Fruit fly (Drosophila melanogaster) whole organism: ENCODE measurements around the gene CG7966.

Experiments used
- CG8478 ChIP-seq: fragments of >200 bp; optimal IDR thresholded peaks from 2 replicates; lab custom pipeline; 2018; ENCODE audit warnings: inconsistent platforms
- Dll ChIP-seq: fragments of >200 bp; optimal IDR thresholded peaks from 2 replicates; lab custom pipeline; 2017

dm6 chr3R:13018995-13019394, 32.3 kb downstream of the CG7966 start:
- TF ChIP-seq CG8478 (lab: Kevin White, UChicago) = no peak
- no peak for TF ChIP-seq Dll (lab: Kevin White, UChicago)
